Worm (Caenorhabditis elegans): ENCODE measurements around the gene mdmh-35.

DNA sequence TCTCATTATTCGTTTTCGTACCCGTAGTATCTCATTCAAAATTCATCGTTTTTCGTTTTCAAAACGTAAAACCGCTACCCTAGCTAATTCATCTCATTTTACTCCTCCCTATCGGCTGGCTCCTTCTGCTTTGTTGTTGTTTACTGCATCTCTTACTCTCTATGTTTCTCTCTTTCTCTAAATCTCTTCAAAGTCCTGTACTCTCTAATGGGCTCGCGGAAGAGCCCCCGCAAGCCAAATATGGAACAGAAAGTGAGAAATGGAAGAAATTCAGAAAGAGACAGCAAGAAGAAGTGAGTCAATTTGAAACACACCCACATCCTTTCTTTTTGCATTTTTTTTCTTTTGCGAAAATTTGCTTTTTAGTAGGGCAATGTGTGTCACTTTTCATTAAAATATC, 16.9 kb downstream of the mdmh-35 start:
- no peak for TF ChIP-seq ztf-4 (tag; optimal IDR thresholded peaks at IDR 0.05)
- no peak for TF ChIP-seq nhr-11 (tag; optimal IDR thresholded peaks at IDR 0.05)
- no peak for TF ChIP-seq elt-3 (tag; optimal IDR thresholded peaks at IDR 0.05)
- no peak for TF ChIP-seq elt-1 (tag; optimal IDR thresholded peaks at IDR 0.05)

All from whole organism, L2 larva.